Fruit fly (Drosophila melanogaster) whole organism, adult: Measurements from ENCODE around the gene IFT57.

Source experiments
- CG12768 ChIP-seq: fragments of 200-800 bp; sonication (Bioruptor generic); optimal IDR thresholded peaks from 2 replicates; lab custom pipeline; 2017; ENCODE audit warnings: missing biosample characterization, missing genetic modification characterization, mild to moderate bottlenecking, moderate library complexity, missing genetic modification reagents
- CG33017 ChIP-seq: fragments of 200-800 bp; sonication (Bioruptor generic); optimal IDR thresholded peaks from 2 replicates; lab custom pipeline; 2018; ENCODE audit warnings: missing biosample characterization, mild to moderate bottlenecking, missing genetic modification characterization, moderate library complexity
- bab1 ChIP-seq: fragments of 200-800 bp; sonication (Bioruptor generic); optimal IDR thresholded peaks from 3 replicates; lab custom pipeline; 2019; ENCODE audit warnings: missing biosample characterization, mild to moderate bottlenecking, missing genetic modification characterization, moderate library complexity
- pad ChIP-seq: fragments of 200-800 bp; sonication (Bioruptor generic); optimal IDR thresholded peaks from 3 replicates; lab custom pipeline; 2017; ENCODE audit warnings: missing biosample characterization, missing genetic modification characterization, mild to moderate bottlenecking, moderate library complexity, missing genetic modification reagents
- toe ChIP-seq: fragments of 200-800 bp; sonication (Bioruptor generic); optimal IDR thresholded peaks from 2 replicates; lab custom pipeline; 2016; ENCODE audit warnings: missing biosample characterization, missing genetic modification characterization

- TF ChIP-seq CG33017 (tag; lab: Kevin White, UChicago) (no peak), CG12768 (no peak), bab1 (GFP tag; lab: Kevin White, UChicago) (no peak), pad (no peak), toe (GFP tag; lab: Kevin White, UChicago) (no peak)
These were observed 35.1 kb upstream of the IFT57 start for dm6 chr2L:3495465-3495864.
